Fruit fly (Drosophila melanogaster) whole organism, pupa: Measurements from ENCODE around the gene CG46396.

Experiments used
- CG10348 ChIP-seq: fragments of 200-800 bp; sonication (Bioruptor generic); IDR thresholded peaks from 2 replicates; pipeline ENCODE4 v1.3.6; 2022; ENCODE audit warnings: missing biosample characterization, missing genetic modification characterization
- CG17806 ChIP-seq: fragments of 200-800 bp; sonication (Bioruptor generic); optimal IDR thresholded peaks from 2 replicates; lab custom pipeline; 2018; ENCODE audit warnings: missing biosample characterization, mild to moderate bottlenecking, missing genetic modification characterization, moderate library complexity
- CG34367 ChIP-seq: fragments of 200-800 bp; sonication (Bioruptor generic); optimal IDR thresholded peaks from 2 replicates; lab custom pipeline; 2018; ENCODE audit warnings: missing biosample characterization, mild to moderate bottlenecking, missing genetic modification characterization
- CG9948 ChIP-seq: fragments of 200-800 bp; sonication (Bioruptor generic); optimal IDR thresholded peaks from 2 replicates; lab custom pipeline; 2018; ENCODE audit warnings: missing biosample characterization, mild to moderate bottlenecking, missing genetic modification characterization, moderate library complexity
- Snoo ChIP-seq: fragments of 200-800 bp; sonication (Bioruptor generic); optimal IDR thresholded peaks from 3 replicates; lab custom pipeline; 2017; ENCODE audit warnings: missing biosample characterization, mild to moderate bottlenecking, missing genetic modification characterization, inconsistent platforms
- fd96Ca ChIP-seq: fragments of 200-800 bp; sonication (Bioruptor generic); IDR thresholded peaks from 3 replicates; pipeline ENCODE4 v1.3.6; 2022; ENCODE audit warnings: missing biosample characterization, missing genetic modification characterization
- rn ChIP-seq: fragments of 200-800 bp; sonication (Bioruptor generic); IDR thresholded peaks from 2 replicates; pipeline ENCODE4 v1.3.6; 2022; ENCODE audit warnings: missing biosample characterization, missing genetic modification characterization

dm6 chr3R:6287433-6287832 lies 16.4 kb upstream of the CG46396 start, which contains the start of gene CG15594:
- TF ChIP-seq CG34367 (tag; lab: Kevin White, UChicago) (no peak), fd96Ca (GFP tag; lab: Robert Waterston, UW) (no peak), rn (GFP tag; lab: Robert Waterston, UW) (no peak), CG9948 (tag; lab: Kevin White, UChicago) (no peak), Snoo (tag; lab: Kevin White, UChicago) (no peak), CG17806 (tag; lab: Kevin White, UChicago) (no peak), CG10348 (GFP tag; lab: Robert Waterston, UW) (no peak)
